Worm (Caenorhabditis elegans) whole organism, L2 larva: ENCODE data around the gene klp-11.

Source experiments
- C34F6.9 ChIP-seq: fragments of 150-350 bp; optimal IDR thresholded peaks from 2 replicates; lab custom pipeline; 2014; ENCODE audit warnings: missing biosample characterization, missing genetic modification characterization
- R02D3.7 ChIP-seq: fragments of 150-350 bp; optimal IDR thresholded peaks from 2 replicates; lab custom pipeline; 2014; ENCODE audit warnings: missing biosample characterization, missing genetic modification characterization
- ZK546.5 ChIP-seq: sonication (generic microtip); optimal IDR thresholded peaks from 2 replicates; lab custom pipeline; 2017; ENCODE audit warnings: missing biosample characterization, missing genetic modification characterization
- ama-1 ChIP-seq: fragments of 150-350 bp; optimal IDR thresholded peaks from 2 replicates; lab custom pipeline; 2018; ENCODE audit warnings: inconsistent platforms
- blmp-1 ChIP-seq: sonication (generic microtip); optimal IDR thresholded peaks from 2 replicates; lab custom pipeline; 2017; ENCODE audit warnings: missing genetic modification characterization, mild to moderate bottlenecking, missing compliant biosample characterization, antibody characterized with exemption, moderate library complexity; ENCODE audit not compliant: insufficient read depth
- ceh-16 ChIP-seq: fragments of 150-350 bp; optimal IDR thresholded peaks from 2 replicates; lab custom pipeline; 2014; ENCODE audit warnings: missing biosample characterization, missing genetic modification characterization
- crh-2 ChIP-seq: sonication (generic microtip); optimal IDR thresholded peaks from 2 replicates; lab custom pipeline; 2017; ENCODE audit warnings: missing biosample characterization, missing genetic modification characterization
- dmd-4 ChIP-seq: sonication (generic microtip); optimal IDR thresholded peaks from 2 replicates; lab custom pipeline; 2017; ENCODE audit warnings: missing biosample characterization, missing genetic modification characterization
- egl-27 ChIP-seq: sonication (generic microtip); optimal IDR thresholded peaks from 3 replicates; lab custom pipeline; 2017; ENCODE audit warnings: missing biosample characterization, missing genetic modification reagents, missing genetic modification characterization
- elt-1 ChIP-seq: fragments of 150-350 bp; optimal IDR thresholded peaks from 2 replicates; lab custom pipeline; 2014; ENCODE audit warnings: missing biosample characterization, missing genetic modification characterization
- elt-3 ChIP-seq: sonication (generic microtip); optimal IDR thresholded peaks from 2 replicates; lab custom pipeline; 2017; ENCODE audit warnings: missing biosample characterization, missing genetic modification characterization
- fos-1 ChIP-seq: fragments of 150-350 bp; optimal IDR thresholded peaks from 2 replicates; lab custom pipeline; 2014; ENCODE audit warnings: missing biosample characterization, missing genetic modification characterization
- gmeb-1 ChIP-seq: fragments of 150-350 bp; optimal IDR thresholded peaks from 2 replicates; lab custom pipeline; 2014; ENCODE audit warnings: missing biosample characterization, missing genetic modification characterization
- lin-11 ChIP-seq: fragments of 150-350 bp; sonication (generic microtip); optimal IDR thresholded peaks from 2 replicates; lab custom pipeline; 2014; ENCODE audit warnings: missing biosample characterization, missing genetic modification characterization, inconsistent platforms, mixed read lengths
- lin-13 ChIP-seq: fragments of 150-350 bp; optimal IDR thresholded peaks from 2 replicates; lab custom pipeline; 2014; ENCODE audit warnings: missing biosample characterization, missing genetic modification reagents, missing genetic modification characterization
- lsy-2 ChIP-seq, 2 experiments: fragments of 150-350 bp in 1 of 2; sonication (generic microtip) in 1 of 2; optimal IDR thresholded peaks; 2 replicates each; lab custom pipeline; 2014 to 2017; ENCODE audit warnings: missing biosample characterization in 2 of 2, missing genetic modification characterization in 2 of 2
- mbf-1 ChIP-seq: sonication (generic microtip); optimal IDR thresholded peaks from 2 replicates; lab custom pipeline; 2017; ENCODE audit warnings: missing biosample characterization, missing genetic modification characterization
- mdl-1 ChIP-seq, 2 experiments: fragments of 150-350 bp in 1 of 2; sonication (generic microtip) in 1 of 2; optimal IDR thresholded peaks; 2 replicates each; lab custom pipeline; 2017; ENCODE audit warnings: missing biosample characterization in 2 of 2, missing genetic modification characterization in 2 of 2
- nhr-11 ChIP-seq: fragments of 150-350 bp; optimal IDR thresholded peaks from 2 replicates; lab custom pipeline; 2014; ENCODE audit warnings: missing biosample characterization, missing genetic modification characterization
- nhr-12 ChIP-seq: fragments of 150-350 bp; optimal IDR thresholded peaks from 2 replicates; lab custom pipeline; 2014; ENCODE audit warnings: missing biosample characterization, missing genetic modification characterization
- nhr-129 ChIP-seq: fragments of 150-350 bp; optimal IDR thresholded peaks from 2 replicates; lab custom pipeline; 2014; ENCODE audit warnings: missing biosample characterization, missing genetic modification characterization
- nhr-23 ChIP-seq: fragments of 150-350 bp; optimal IDR thresholded peaks from 2 replicates; lab custom pipeline; 2014; ENCODE audit warnings: missing biosample characterization, missing genetic modification reagents, missing genetic modification characterization
- nhr-237 ChIP-seq: fragments of 150-350 bp; optimal IDR thresholded peaks from 2 replicates; lab custom pipeline; 2014; ENCODE audit warnings: missing biosample characterization, missing genetic modification characterization
- nhr-6 ChIP-seq: fragments of 150-350 bp; optimal IDR thresholded peaks from 2 replicates; lab custom pipeline; 2014; ENCODE audit warnings: missing biosample characterization, missing genetic modification characterization
- peb-1 ChIP-seq: fragments of 150-350 bp; optimal IDR thresholded peaks from 2 replicates; lab custom pipeline; 2014; ENCODE audit warnings: missing biosample characterization, missing genetic modification characterization
- sma-3 ChIP-seq: sonication (generic microtip); optimal IDR thresholded peaks from 2 replicates; lab custom pipeline; 2016; ENCODE audit warnings: missing genetic modification reagents, missing genetic modification characterization, missing compliant biosample characterization
- sma-9 ChIP-seq, 2 experiments: fragments of 150-350 bp in 1 of 2; sonication (generic microtip) in 1 of 2; optimal IDR thresholded peaks; 2 replicates each; lab custom pipeline; 2014 to 2016; ENCODE audit warnings: missing genetic modification characterization in 2 of 2, mild to moderate bottlenecking in 1 of 2, missing biosample characterization in 1 of 2, missing compliant biosample characterization in 1 of 2, missing genetic modification reagents in 1 of 2, moderate library complexity in 1 of 2
- snpc-4 ChIP-seq: fragments of 150-350 bp; optimal IDR thresholded peaks from 2 replicates; lab custom pipeline; 2014; ENCODE audit warnings: missing biosample characterization, missing genetic modification characterization
- unc-39 ChIP-seq: fragments of 150-350 bp; optimal IDR thresholded peaks from 2 replicates; lab custom pipeline; 2014; ENCODE audit warnings: missing biosample characterization, missing genetic modification characterization
- unc-62 ChIP-seq: fragments of 150-350 bp; optimal IDR thresholded peaks from 2 replicates; lab custom pipeline; 2014; ENCODE audit warnings: missing biosample characterization, missing genetic modification reagents, missing genetic modification characterization
- zag-1 ChIP-seq: fragments of 150-350 bp; optimal IDR thresholded peaks from 2 replicates; lab custom pipeline; 2014; ENCODE audit warnings: missing biosample characterization, missing genetic modification characterization
- ztf-1 ChIP-seq: fragments of 200-800 bp; sonication (Bioruptor generic); conservative IDR thresholded peaks from 2 replicates; pipeline ENCODE4 v1.3.6; 2022; ENCODE audit warnings: missing genetic modification characterization, missing compliant biosample characterization
- ztf-11 ChIP-seq: sonication (generic microtip); optimal IDR thresholded peaks from 2 replicates; lab custom pipeline; 2017; ENCODE audit warnings: missing biosample characterization, missing genetic modification characterization

The klp-11 gene

ce11 chrIV:8740952-8741438, 20.9 kb downstream of the klp-11 start, which contains the start of gene F21D5.6:
TSS of gene F21D5.6 (minus strand) at chrIV:8741388.
- TF ChIP-seq ceh-16 (tag; lab: Kevin White, UChicago) (no peak), ZK546.5 (tag; lab: Kevin White, UChicago) (no peak), nhr-12 (no peak), elt-1 (tag; lab: Kevin White, UChicago) (no peak), C34F6.9 (no peak), mbf-1 (tag; lab: Kevin White, UChicago) (no peak), mdl-1 (tag; optimal IDR thresholded peaks at IDR 0.05; lab: Kevin White, UChicago) (no peak), ztf-1 (no peak), egl-27 (tag; lab: Kevin White, UChicago) (no peak), nhr-6 (tag; lab: Kevin White, UChicago) (no peak), nhr-129 (tag; lab: Kevin White, UChicago) (no peak), peb-1 (no peak), blmp-1 (no peak), snpc-4 (tag; lab: Kevin White, UChicago) (no peak)

- no peak for TF ChIP-seq unc-62
Observed at ce11 chrIV:8739926-8740325, 21.9 kb downstream of the klp-11 start, which contains the start of gene mrps-33. TSS of gene mrps-33 (minus strand) at chrIV:8740026.

- TF ChIP-seq nhr-129 (tag; lab: Kevin White, UChicago), result no peak
- TF ChIP-seq mbf-1 (tag; lab: Kevin White, UChicago), result no peak
- TF ChIP-seq egl-27 (tag; lab: Kevin White, UChicago), result no peak
- TF ChIP-seq unc-39, result no peak
- no peak for TF ChIP-seq crh-2 (tag; lab: Kevin White, UChicago)
- no peak for TF ChIP-seq nhr-237 (tag; lab: Kevin White, UChicago)
- no peak for TF ChIP-seq dmd-4
- TF ChIP-seq R02D3.7 (tag; lab: Kevin White, UChicago), result no peak
- no peak for TF ChIP-seq ceh-16 (tag; lab: Kevin White, UChicago)
- no peak for TF ChIP-seq ama-1 (lab: Kevin White, UChicago)
- TF ChIP-seq sma-9 (GFP tag; optimal IDR thresholded peaks at IDR 0.05; lab: Kevin White, UChicago), result no peak
- TF ChIP-seq sma-9 (tag; optimal IDR thresholded peaks at IDR 0.05; lab: Kevin White, UChicago), result no peak
- TF ChIP-seq nhr-23, result no peak
Observed at ce11 chrIV:8739294-8739693, 22.6 kb downstream of the klp-11 start, which contains the start of gene F21D5.5. TSS of gene F21D5.5 (minus strand) at chrIV:8739394.

ce11 chrIV:8737787-8738186, 24.1 kb downstream of the klp-11 start, which contains the start of gene F21D5.4:
TSS of gene F21D5.4 (plus strand) at chrIV:8738087.
- TF ChIP-seq ztf-1 (no peak), ZK546.5 (tag; lab: Kevin White, UChicago) (no peak), gmeb-1 (tag; lab: Kevin White, UChicago) (no peak), lin-13 (no peak), nhr-11 (tag; lab: Kevin White, UChicago) (no peak)

ce11 chrIV:8737354-8737753, 24.5 kb downstream of the klp-11 start:
- TF ChIP-seq sma-3 (GFP tag; lab: Kevin White, UChicago) (no peak), fos-1 (tag; lab: Kevin White, UChicago) (no peak), ama-1 (lab: Kevin White, UChicago) (no peak), peb-1 (no peak), zag-1 (tag; lab: Kevin White, UChicago) (no peak), ztf-11 (tag; lab: Kevin White, UChicago) (no peak), unc-62 (no peak), elt-3 (no peak), lsy-2 (tag; optimal IDR thresholded peaks at IDR 0.05; lab: Kevin White, UChicago) (peak in 1 of 2 experiments; percentile 17), mbf-1 (tag; lab: Kevin White, UChicago) (no peak), mdl-1 (tag; optimal IDR thresholded peaks at IDR 0.05; lab: Kevin White, UChicago) (no peak), lin-11 (tag; lab: Kevin White, UChicago) (no peak), nhr-11 (tag; lab: Kevin White, UChicago) (no peak), crh-2 (tag; lab: Kevin White, UChicago) (no peak), C34F6.9 (peak; percentile 62)
